Worm (Caenorhabditis elegans): Measurements from ENCODE around the gene sams-3.

DNA sequence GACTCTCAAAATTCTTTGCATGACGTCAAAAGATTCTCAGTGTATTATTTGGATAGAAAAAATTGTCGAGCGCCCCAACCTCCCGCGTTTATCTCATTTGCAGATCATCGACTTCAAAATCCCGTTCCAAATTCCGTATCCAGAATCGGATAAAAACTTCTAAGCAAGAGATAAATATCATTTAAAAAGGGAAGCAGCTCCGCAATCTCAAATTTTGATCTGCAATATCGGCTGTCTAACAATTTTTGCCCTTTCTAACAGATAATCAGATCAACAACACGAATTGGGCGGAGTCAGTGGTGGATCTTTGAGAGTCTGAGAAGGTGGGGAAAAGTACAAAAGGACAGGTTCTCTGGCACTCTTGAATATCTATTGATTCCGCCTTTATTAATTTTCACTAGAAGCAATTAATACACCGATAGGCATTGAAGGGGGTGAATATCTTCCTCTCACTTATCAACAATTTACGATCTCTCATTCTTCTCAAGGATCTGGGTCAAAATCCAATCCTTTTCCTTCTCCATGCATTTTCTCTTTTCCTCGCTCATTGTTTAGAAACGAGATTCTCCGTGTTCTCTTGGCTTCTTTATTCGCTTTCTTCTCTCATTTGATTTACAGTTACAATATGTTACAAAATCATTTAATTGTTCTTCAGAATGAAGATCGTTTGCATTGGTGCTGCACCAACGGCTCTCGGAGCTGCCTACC, 36.9 kb downstream of the sams-3 start, which contains the start of gene glf-1:
- no peak for TF ChIP-seq hlh-15 (tag; optimal IDR thresholded peaks at IDR 0.05)
- no peak for TF ChIP-seq ceh-34 (tag; optimal IDR thresholded peaks at IDR 0.05)
- TF ChIP-seq ets-4 (tag; optimal IDR thresholded peaks at IDR 0.05), result no peak
